Fruit fly (Drosophila melanogaster) whole organism, embryonic: Measurements from ENCODE around the gene CG12990.

Source experiments
- Bteb2 ChIP-seq: fragments of 200-800 bp; sonication (Bioruptor generic); optimal IDR thresholded peaks from 2 replicates; lab custom pipeline; 2016; ENCODE audit warnings: missing biosample characterization, missing genetic modification characterization
- CG10431 ChIP-seq: fragments of 200-800 bp; sonication (Bioruptor generic); optimal IDR thresholded peaks from 3 replicates; lab custom pipeline; 2018; ENCODE audit warnings: missing biosample characterization, mild to moderate bottlenecking, missing genetic modification characterization
- CG10565 ChIP-seq: fragments of 200-800 bp; sonication (Bioruptor generic); optimal IDR thresholded peaks from 3 replicates; lab custom pipeline; 2016; ENCODE audit warnings: missing biosample characterization, mild to moderate bottlenecking, missing genetic modification characterization
- CG10959 ChIP-seq: fragments of 200-800 bp; sonication (Bioruptor generic); IDR thresholded peaks from 2 replicates; pipeline ENCODE4 v1.3.6; 2022; ENCODE audit warnings: missing biosample characterization, missing genetic modification characterization
- CG11504 ChIP-seq: fragments of 200-800 bp; sonication (Bioruptor generic); optimal IDR thresholded peaks from 3 replicates; lab custom pipeline; 2019; ENCODE audit warnings: missing biosample characterization, mild to moderate bottlenecking, missing genetic modification characterization, moderate library complexity
- CG13123 ChIP-seq: fragments of 200-800 bp; sonication (Bioruptor generic); optimal IDR thresholded peaks from 2 replicates; lab custom pipeline; 2016; ENCODE audit warnings: missing biosample characterization, missing genetic modification characterization
- CG13624 ChIP-seq: fragments of 200-800 bp; sonication (Bioruptor generic); optimal IDR thresholded peaks from 2 replicates; lab custom pipeline; 2016; ENCODE audit warnings: missing biosample characterization, missing genetic modification characterization
- CG15601 ChIP-seq: fragments of 200-800 bp; sonication (Bioruptor generic); optimal IDR thresholded peaks from 3 replicates; lab custom pipeline; 2019; ENCODE audit warnings: missing biosample characterization, mild to moderate bottlenecking, missing genetic modification characterization, moderate library complexity
- CG1602 ChIP-seq: fragments of 200-800 bp; sonication (Bioruptor generic); optimal IDR thresholded peaks from 3 replicates; lab custom pipeline; 2016; ENCODE audit warnings: missing biosample characterization, missing genetic modification characterization
- CG16779 ChIP-seq: fragments of 200-800 bp; sonication (Bioruptor generic); IDR thresholded peaks from 2 replicates; pipeline ENCODE4 v1.3.6; 2022; ENCODE audit warnings: missing biosample characterization, missing genetic modification characterization
- CG18011 ChIP-seq: fragments of 200-800 bp; sonication (Bioruptor generic); optimal IDR thresholded peaks from 2 replicates; lab custom pipeline; 2017; ENCODE audit warnings: missing biosample characterization, missing genetic modification characterization, mild to moderate bottlenecking, moderate library complexity, missing genotype
- CG18476 ChIP-seq: fragments of 200-800 bp; sonication (Bioruptor generic); optimal IDR thresholded peaks from 2 replicates; lab custom pipeline; 2016; ENCODE audit warnings: missing biosample characterization, mild to moderate bottlenecking, missing genetic modification characterization
- CG18599 ChIP-seq: fragments of 200-800 bp; sonication (Bioruptor generic); optimal IDR thresholded peaks from 3 replicates; lab custom pipeline; 2017; ENCODE audit warnings: missing biosample characterization, missing genetic modification characterization, mild to moderate bottlenecking, moderate library complexity, missing genetic modification reagents
- CG18619 ChIP-seq: fragments of 200-800 bp; sonication (Bioruptor generic); optimal IDR thresholded peaks from 3 replicates; lab custom pipeline; 2017; ENCODE audit warnings: missing biosample characterization, mild to moderate bottlenecking, missing genetic modification characterization
- CG31441 ChIP-seq: fragments of 200-800 bp; sonication (Bioruptor generic); IDR thresholded peaks from 2 replicates; pipeline ENCODE4 v1.3.6; 2022; ENCODE audit warnings: missing biosample characterization, missing genetic modification characterization
- CG3281 ChIP-seq: fragments of 200-800 bp; sonication (Bioruptor generic); optimal IDR thresholded peaks from 3 replicates; lab custom pipeline; 2017; ENCODE audit warnings: missing biosample characterization, mild to moderate bottlenecking, missing genetic modification characterization
- CG8290 ChIP-seq, 3 experiments: fragments of 200-800 bp; sonication (Bioruptor generic); optimal IDR thresholded peaks; 2 replicates each; lab custom pipeline; 2016 to 2019; ENCODE audit warnings: missing biosample characterization in 3 of 3, missing genetic modification characterization in 3 of 3, mild to moderate bottlenecking in 2 of 3, moderate library complexity in 1 of 3
- CG8359 ChIP-seq: fragments of 200-800 bp; sonication (Bioruptor generic); optimal IDR thresholded peaks from 2 replicates; lab custom pipeline; 2017; ENCODE audit warnings: missing biosample characterization, mild to moderate bottlenecking, missing genetic modification characterization, borderline replicate concordance
- CG8765 ChIP-seq: fragments of 200-800 bp; sonication (Bioruptor generic); IDR thresholded peaks from 2 replicates; pipeline ENCODE4 v1.3.6; 2022; ENCODE audit warnings: missing biosample characterization, missing genetic modification characterization
- Doc2 ChIP-seq: fragments of 200-800 bp; sonication (Bioruptor generic); IDR thresholded peaks from 2 replicates; pipeline ENCODE4 v1.3.6; 2022; ENCODE audit warnings: missing biosample characterization, missing genetic modification characterization
- Dp ChIP-seq: fragments of 200-800 bp; sonication (Bioruptor generic); optimal IDR thresholded peaks from 2 replicates; lab custom pipeline; 2018; ENCODE audit warnings: missing biosample characterization, mild to moderate bottlenecking, missing genetic modification characterization, moderate library complexity
- HmgZ ChIP-seq: fragments of 200-800 bp; sonication (Bioruptor generic); optimal IDR thresholded peaks from 2 replicates; lab custom pipeline; 2018; ENCODE audit warnings: missing biosample characterization, mild to moderate bottlenecking, missing genetic modification characterization
- Jarid2 ChIP-seq: fragments of 200-800 bp; sonication (Bioruptor generic); optimal IDR thresholded peaks from 3 replicates; lab custom pipeline; 2017; ENCODE audit warnings: mild to moderate bottlenecking, missing biosample characterization, missing genetic modification reagents, missing genetic modification characterization
- Mrtf ChIP-seq: fragments of 200-800 bp; sonication (Bioruptor generic); IDR thresholded peaks from 3 replicates; pipeline ENCODE4 v1.3.6; 2022; ENCODE audit warnings: missing biosample characterization, missing genetic modification characterization
- NfI ChIP-seq: fragments of 200-800 bp; sonication (Bioruptor generic); optimal IDR thresholded peaks from 3 replicates; lab custom pipeline; 2018; ENCODE audit warnings: missing biosample characterization, mild to moderate bottlenecking, missing genetic modification characterization, moderate library complexity
- Ssrp ChIP-seq: fragments of 200-800 bp; sonication (Bioruptor generic); optimal IDR thresholded peaks from 2 replicates; lab custom pipeline; 2018; ENCODE audit warnings: missing biosample characterization, mild to moderate bottlenecking, missing genetic modification characterization, moderate library complexity
- Taf1 ChIP-seq: fragments of 200-800 bp; sonication (Bioruptor generic); IDR thresholded peaks from 2 replicates; pipeline ENCODE4 v1.3.6; 2022; ENCODE audit warnings: missing biosample characterization, missing genetic modification characterization
- Tbp ChIP-seq: fragments of >200 bp; optimal IDR thresholded peaks from 2 replicates; lab custom pipeline; 2018; ENCODE audit warnings: missing biosample characterization, missing genetic modification characterization
- Trl ChIP-seq, 3 experiments: fragments of >200 bp in 2 of 3; fragments of 200-800 bp in 1 of 3; sonication (Bioruptor generic) in 1 of 3; optimal IDR thresholded peaks; 2 replicates in 1 of 3; 3 replicates in 2 of 3; lab custom pipeline; 2016 to 2017; ENCODE audit warnings: missing biosample characterization in 1 of 3, missing genetic modification characterization in 1 of 3
- Usf ChIP-seq: fragments of 200-800 bp; sonication (Bioruptor generic); optimal IDR thresholded peaks from 2 replicates; lab custom pipeline; 2017; ENCODE audit warnings: missing genotype, missing biosample characterization, missing genetic modification characterization
- ac ChIP-seq: fragments of 200-800 bp; sonication (Bioruptor generic); optimal IDR thresholded peaks from 3 replicates; lab custom pipeline; 2017; ENCODE audit warnings: missing biosample characterization, mild to moderate bottlenecking, missing genetic modification characterization
- amos ChIP-seq: fragments of 200-800 bp; sonication (Bioruptor generic); IDR thresholded peaks from 2 replicates; pipeline ENCODE4 v1.3.6; 2022; ENCODE audit warnings: missing biosample characterization, missing genetic modification characterization; ENCODE audit not compliant: partially characterized antibody
- crol ChIP-seq: fragments of 200-800 bp; sonication (Bioruptor generic); IDR thresholded peaks from 2 replicates; pipeline ENCODE4 v1.3.6; 2022; ENCODE audit warnings: missing biosample characterization, missing genetic modification characterization
- ewg ChIP-seq: fragments of 200-800 bp; sonication (Bioruptor generic); optimal IDR thresholded peaks from 3 replicates; lab custom pipeline; 2017; ENCODE audit warnings: mild to moderate bottlenecking, missing biosample characterization, missing genetic modification reagents, missing genetic modification characterization
- fd102C ChIP-seq: fragments of 200-800 bp; sonication (Bioruptor generic); optimal IDR thresholded peaks from 2 replicates; lab custom pipeline; 2018; ENCODE audit warnings: missing biosample characterization, mild to moderate bottlenecking, missing genetic modification characterization, moderate library complexity
- fru ChIP-seq: fragments of >200 bp; optimal IDR thresholded peaks from 2 replicates; lab custom pipeline; 2017
- grau ChIP-seq: fragments of 200-800 bp; optimal IDR thresholded peaks from 3 replicates; lab custom pipeline; 2019; ENCODE audit warnings: missing biosample characterization, mild to moderate bottlenecking, missing genetic modification characterization, moderate library complexity
- hb ChIP-seq: fragments of 200-800 bp; sonication (Bioruptor generic); IDR thresholded peaks from 3 replicates; pipeline ENCODE4 v1.3.6; 2022; ENCODE audit warnings: missing biosample characterization, missing genetic modification characterization; ENCODE audit not compliant: partially characterized antibody
- hbn ChIP-seq: fragments of 200-800 bp; sonication (Bioruptor generic); IDR thresholded peaks from 2 replicates; pipeline ENCODE4 v1.3.6; 2022; ENCODE audit warnings: missing biosample characterization, missing genetic modification characterization; ENCODE audit not compliant: partially characterized antibody
- mld ChIP-seq: fragments of 200-800 bp; sonication (Bioruptor generic); IDR thresholded peaks from 3 replicates; pipeline ENCODE4 v1.3.6; 2022; ENCODE audit warnings: missing biosample characterization, missing genetic modification characterization; ENCODE audit not compliant: partially characterized antibody
- org-1 ChIP-seq: fragments of 200-800 bp; sonication (Bioruptor generic); optimal IDR thresholded peaks from 2 replicates; lab custom pipeline; 2017; ENCODE audit warnings: missing biosample characterization, missing genetic modification characterization
- otp ChIP-seq: fragments of 200-800 bp; sonication (Bioruptor generic); IDR thresholded peaks from 3 replicates; pipeline ENCODE4, ENCODE4 v1.3.6; 2022; ENCODE audit warnings: missing biosample characterization, missing genetic modification characterization
- peb ChIP-seq: fragments of 200-800 bp; sonication (Bioruptor generic); IDR thresholded peaks from 2 replicates; pipeline ENCODE4 v1.3.6; 2022; ENCODE audit warnings: missing biosample characterization, missing genetic modification characterization
- pfk ChIP-seq: fragments of 200-800 bp; sonication (Bioruptor generic); optimal IDR thresholded peaks from 2 replicates; lab custom pipeline; 2018; ENCODE audit warnings: missing biosample characterization, mild to moderate bottlenecking, missing genetic modification characterization, moderate library complexity
- row ChIP-seq: fragments of 200-800 bp; sonication (Bioruptor generic); IDR thresholded peaks from 3 replicates; pipeline ENCODE4 v1.3.6; 2022; ENCODE audit warnings: missing biosample characterization, missing genetic modification characterization
- sens-2 ChIP-seq: fragments of 200-800 bp; sonication (Bioruptor generic); IDR thresholded peaks from 2 replicates; pipeline ENCODE4 v1.3.6; 2022; ENCODE audit warnings: missing biosample characterization, missing genetic modification characterization
- stwl ChIP-seq: fragments of 200-800 bp; sonication (Bioruptor generic); optimal IDR thresholded peaks from 3 replicates; lab custom pipeline; 2018; ENCODE audit warnings: missing biosample characterization, mild to moderate bottlenecking, missing genetic modification characterization, moderate library complexity
- tup ChIP-seq: fragments of 200-800 bp; sonication (Bioruptor generic); optimal IDR thresholded peaks from 2 replicates; lab custom pipeline; 2016; ENCODE audit warnings: missing biosample characterization, mild to moderate bottlenecking, missing genetic modification characterization, moderate library complexity
- vnd ChIP-seq: fragments of 200-800 bp; sonication (Bioruptor generic); IDR thresholded peaks from 3 replicates; pipeline ENCODE4 v1.3.6; 2022; ENCODE audit warnings: missing biosample characterization, missing genetic modification characterization; ENCODE audit not compliant: partially characterized antibody

The CG12990 gene

dm6 chrX:17624983-17625401, 46.7 kb downstream of the CG12990 start (continued):
- peak; percentile 58 for TF ChIP-seq Usf (GFP tag; lab: Kevin White, UChicago)
- TF ChIP-seq CG8359 (GFP tag; lab: Kevin White, UChicago): peak; percentile 48
- no peak for TF ChIP-seq fd102C (GFP tag; lab: Kevin White, UChicago)
- no peak for TF ChIP-seq Tbp
- TF ChIP-seq CG10959 (GFP tag; lab: Robert Waterston, UW): no peak
- no peak for TF ChIP-seq vnd
- TF ChIP-seq CG11504 (tag; lab: Kevin White, UChicago): peak; percentile 92
- TF ChIP-seq CG1602 (GFP tag; lab: Kevin White, UChicago): peak; percentile 60
- peak; percentile 16; the same call in 1 of the 2 replicates for TF ChIP-seq CG8765 (GFP tag; lab: Robert Waterston, UW)
- no peak for TF ChIP-seq stwl (tag; lab: Kevin White, UChicago)
- TF ChIP-seq CG18599 (GFP tag; lab: Kevin White, UChicago): peak; percentile 92
- no peak; the same call in 1 of the 2 replicates for TF ChIP-seq CG16779 (GFP tag; lab: Robert Waterston, UW)
- TF ChIP-seq Dp (GFP tag; lab: Kevin White, UChicago): no peak
- TF ChIP-seq CG15601 (tag; lab: Kevin White, UChicago): peak; percentile 73
- TF ChIP-seq HmgZ (tag; lab: Kevin White, UChicago): peak; percentile 91
- 0 out of 3 replicates have a peak, but pooled peaks have one; percentile 44 for TF ChIP-seq otp (GFP tag; lab: Robert Waterston, UW)
- no peak for TF ChIP-seq tup
- TF ChIP-seq ewg: peak; percentile 67
- TF ChIP-seq CG10431 (GFP tag; lab: Kevin White, UChicago): peak; percentile 58
- TF ChIP-seq CG18011 (GFP tag; lab: Kevin White, UChicago): peak; percentile 71
- peak; percentile 82 for TF ChIP-seq Mrtf (GFP tag; lab: Robert Waterston, UW)
- TF ChIP-seq CG8290 (GFP tag; optimal IDR thresholded peaks at IDR 0.05; lab: Kevin White, UChicago): peak; percentile 32
- peak in 1 of 2 experiments; percentile 89 for TF ChIP-seq CG8290 (tag; optimal IDR thresholded peaks at IDR 0.05; lab: Kevin White, UChicago)
- TF ChIP-seq CG18619 (GFP tag; lab: Kevin White, UChicago): peak; percentile 86
- TF ChIP-seq CG31441: peak; percentile 86; the same call in 1 of the 2 replicates
- TF ChIP-seq CG13624 (GFP tag; lab: Kevin White, UChicago): peak; percentile 80
- no peak for TF ChIP-seq pfk
- TF ChIP-seq Jarid2 (GFP tag; lab: Kevin White, UChicago): peak; percentile 67
- TF ChIP-seq Taf1: peak; percentile 66; the same call in 1 of the 2 replicates
- peak; percentile 48 for TF ChIP-seq ac
- TF ChIP-seq grau: peak; percentile 91
- TF ChIP-seq peb (GFP tag; lab: Robert Waterston, UW): peak; percentile 37; the same call in 1 of the 2 replicates
- peak; percentile 94 for TF ChIP-seq CG3281 (GFP tag; lab: Kevin White, UChicago)
- peak; percentile 82 for TF ChIP-seq row (GFP tag; lab: Robert Waterston, UW)
- TF ChIP-seq amos: no peak
- no peak; the same call in 1 of the 2 replicates for TF ChIP-seq sens-2 (GFP tag; lab: Robert Waterston, UW)
- no peak for TF ChIP-seq mld
- TF ChIP-seq CG10565 (GFP tag; lab: Kevin White, UChicago): peak; percentile 15
- TF ChIP-seq Ssrp (tag; lab: Kevin White, UChicago): peak; percentile 69
- TF ChIP-seq Doc2 (GFP tag; lab: Robert Waterston, UW): no peak
- no peak for TF ChIP-seq hbn (GFP tag; lab: Robert Waterston, UW)
- TF ChIP-seq org-1 (GFP tag; lab: Kevin White, UChicago): peak; percentile 91
- peak; percentile 92 for TF ChIP-seq NfI (GFP tag; lab: Kevin White, UChicago)
- TF ChIP-seq Trl (optimal IDR thresholded peaks at IDR 0.05; lab: Kevin White, UChicago): no peak
- TF ChIP-seq Trl (GFP tag; optimal IDR thresholded peaks at IDR 0.05; lab: Kevin White, UChicago): peak; percentile 52
- peak; percentile 74 for TF ChIP-seq CG18476 (GFP tag; lab: Kevin White, UChicago)
- peak; percentile 53 for TF ChIP-seq crol (GFP tag; lab: Robert Waterston, UW)
- no peak for TF ChIP-seq hb (GFP tag; lab: Robert Waterston, UW)
- no peak for TF ChIP-seq fru
- peak; percentile 85 for TF ChIP-seq Bteb2
- TF ChIP-seq CG13123 (GFP tag; lab: Kevin White, UChicago): peak; percentile 44
